Worm (Caenorhabditis elegans): ENCODE measurements around the gene K02C4.3.

- no peak for TF ChIP-seq nhr-10 (tag; optimal IDR thresholded peaks at IDR 0.05)
- no peak for TF ChIP-seq aly-2 (tag; optimal IDR thresholded peaks at IDR 0.05)
- no peak for TF ChIP-seq nhr-129 (tag; optimal IDR thresholded peaks at IDR 0.05)
- no peak for TF ChIP-seq mab-5 (tag; optimal IDR thresholded peaks at IDR 0.05)
- no peak for TF ChIP-seq snpc-4 (tag; optimal IDR thresholded peaks at IDR 0.05)
- TF ChIP-seq nhr-77 (tag; optimal IDR thresholded peaks at IDR 0.05): no peak
- no peak for TF ChIP-seq nhr-237 (tag; optimal IDR thresholded peaks at IDR 0.05)
- no peak for TF ChIP-seq lin-13 (GFP tag; optimal IDR thresholded peaks at IDR 0.05)
- no peak for TF ChIP-seq ztf-11 (tag; optimal IDR thresholded peaks at IDR 0.05)
- TF ChIP-seq skn-1 (tag; optimal IDR thresholded peaks at IDR 0.05): no peak
Observed at ce11 chrII:8057911-8058310, 28.7 kb downstream of the K02C4.3 start.
